Worm (Caenorhabditis elegans) whole organism, young adult: ENCODE data around the gene C18D11.3.

ENCODE experiments used
- B0336.3 ChIP-seq: fragments of 200-800 bp; sonication (Bioruptor generic); IDR thresholded peaks from 2 replicates; pipeline ENCODE4 v1.3.6; 2022; ENCODE audit warnings: missing genetic modification characterization, missing compliant biosample characterization
- C06A6.2 ChIP-seq: fragments of 200-800 bp; sonication (Bioruptor generic); conservative IDR thresholded peaks from 2 replicates; pipeline ENCODE4 v1.3.6; 2022; ENCODE audit warnings: missing genetic modification characterization, missing compliant biosample characterization
- C17E4.6 ChIP-seq: fragments of 200-800 bp; sonication (Bioruptor generic); IDR thresholded peaks from 2 replicates; pipeline ENCODE4 v1.3.6; 2022; ENCODE audit warnings: missing genetic modification reagents, missing genetic modification characterization, missing compliant biosample characterization
- F10E7.11 ChIP-seq: sonication (generic microtip); optimal IDR thresholded peaks from 2 replicates; lab custom pipeline; 2017; ENCODE audit warnings: mild to moderate bottlenecking, missing genetic modification characterization, moderate library complexity, missing compliant biosample characterization
- F22D6.2 ChIP-seq: sonication (generic microtip); optimal IDR thresholded peaks from 2 replicates; lab custom pipeline; 2016; ENCODE audit warnings: mild to moderate bottlenecking, missing genetic modification characterization, missing compliant biosample characterization
- F33H1.4 ChIP-seq: fragments of 200-800 bp; sonication (Bioruptor generic); IDR thresholded peaks from 2 replicates; pipeline ENCODE4 v1.3.6; 2022; ENCODE audit warnings: missing genetic modification reagents, missing genetic modification characterization, missing compliant biosample characterization
- F57C9.4 ChIP-seq: sonication (generic microtip); optimal IDR thresholded peaks from 2 replicates; lab custom pipeline; 2017; ENCODE audit warnings: mild to moderate bottlenecking, missing genetic modification characterization, missing compliant biosample characterization
- K12H6.12 ChIP-seq: fragments of 200-800 bp; sonication (Bioruptor generic); optimal IDR thresholded peaks from 2 replicates; lab custom pipeline; 2018; ENCODE audit warnings: mild to moderate bottlenecking, missing genetic modification characterization, missing compliant biosample characterization
- T07F8.4 ChIP-seq: sonication (generic microtip); optimal IDR thresholded peaks from 2 replicates; lab custom pipeline; 2016; ENCODE audit warnings: mild to moderate bottlenecking, missing genetic modification characterization, moderate library complexity, missing compliant biosample characterization
- T26A5.8 ChIP-seq: sonication (generic microtip); optimal IDR thresholded peaks from 2 replicates; lab custom pipeline; 2016; ENCODE audit warnings: missing genetic modification characterization, missing compliant biosample characterization
- Y56A3A.18 ChIP-seq: fragments of 200-800 bp; sonication (Bioruptor generic); IDR thresholded peaks from 2 replicates; pipeline ENCODE4 v1.3.6; 2022; ENCODE audit warnings: missing genetic modification reagents, missing genetic modification characterization, missing compliant biosample characterization
- Y95B8A.8 ChIP-seq: fragments of 200-800 bp; sonication (Bioruptor generic); IDR thresholded peaks from 2 replicates; pipeline ENCODE4 v1.3.6; 2022; ENCODE audit warnings: missing genetic modification reagents, missing genetic modification characterization, missing compliant biosample characterization
- ZK185.1 ChIP-seq: sonication (generic microtip); optimal IDR thresholded peaks from 2 replicates; lab custom pipeline; 2016; ENCODE audit warnings: mild to moderate bottlenecking, missing genetic modification characterization, missing compliant biosample characterization; ENCODE audit not compliant: poor library complexity, severe bottlenecking
- akir-1 ChIP-seq: fragments of 200-800 bp; sonication (Bioruptor generic); optimal IDR thresholded peaks from 2 replicates; lab custom pipeline; 2018; ENCODE audit warnings: mild to moderate bottlenecking, missing genetic modification characterization, moderate library complexity, missing compliant biosample characterization
- aptf-3 ChIP-seq: fragments of 200-800 bp; sonication (Bioruptor generic); IDR thresholded peaks from 2 replicates; pipeline ENCODE4 v1.3.6; 2022; ENCODE audit warnings: missing genetic modification characterization, missing compliant biosample characterization
- attf-3 ChIP-seq: fragments of 200-800 bp; sonication (Bioruptor generic); conservative IDR thresholded peaks from 2 replicates; pipeline ENCODE4 v1.3.6; 2022; ENCODE audit warnings: missing genetic modification reagents, missing genetic modification characterization, missing compliant biosample characterization
- bed-2 ChIP-seq: fragments of 200-800 bp; sonication (Bioruptor generic); IDR thresholded peaks from 2 replicates; pipeline ENCODE4 v1.3.6; 2022; ENCODE audit warnings: missing genetic modification reagents, missing genetic modification characterization, missing compliant biosample characterization
- cebp-1 ChIP-seq, 2 experiments: fragments of 200-800 bp in 1 of 2; sonication (Bioruptor generic) in 1 of 2; sonication (generic microtip) in 1 of 2; IDR thresholded peaks in 1 of 2; optimal IDR thresholded peaks in 1 of 2; 2 replicates each; pipeline versions ENCODE4 v1.3.6 to Lab custom; 2017 to 2022; ENCODE audit warnings: missing compliant biosample characterization in 2 of 2, missing genetic modification characterization in 2 of 2, mild to moderate bottlenecking in 1 of 2, missing genetic modification reagents in 1 of 2, moderate library complexity in 1 of 2
- ceh-27 ChIP-seq: fragments of 200-800 bp; sonication (Bioruptor generic); optimal IDR thresholded peaks from 2 replicates; lab custom pipeline; 2018; ENCODE audit warnings: mild to moderate bottlenecking, missing genetic modification characterization, moderate library complexity, missing compliant biosample characterization
- ceh-91 ChIP-seq: fragments of 200-800 bp; sonication (Bioruptor generic); IDR thresholded peaks from 2 replicates; pipeline ENCODE4 v1.3.6; 2022; ENCODE audit warnings: missing genetic modification reagents, missing genetic modification characterization, missing compliant biosample characterization
- chd-7 ChIP-seq: sonication (generic microtip); optimal IDR thresholded peaks from 2 replicates; lab custom pipeline; 2016; ENCODE audit warnings: mild to moderate bottlenecking, missing genetic modification characterization, moderate library complexity, missing compliant biosample characterization
- dox-1 ChIP-seq: fragments of 200-800 bp; sonication (Bioruptor generic); IDR thresholded peaks from 2 replicates; pipeline ENCODE4 v1.3.6; 2022; ENCODE audit warnings: missing genetic modification reagents, missing genetic modification characterization, missing compliant biosample characterization
- efl-1 ChIP-seq: fragments of 150-350 bp; optimal IDR thresholded peaks from 2 replicates; lab custom pipeline; 2014; ENCODE audit warnings: missing biosample characterization, missing genetic modification reagents, missing genetic modification characterization
- egl-18 ChIP-seq: fragments of 200-800 bp; sonication (Bioruptor generic); IDR thresholded peaks from 2 replicates; pipeline ENCODE4 v1.3.6; 2022; ENCODE audit warnings: missing genetic modification reagents, missing genetic modification characterization, missing compliant biosample characterization
- egl-44 ChIP-seq: fragments of 200-800 bp; sonication (Bioruptor generic); IDR thresholded peaks from 2 replicates; pipeline ENCODE4 v1.3.6; 2022; ENCODE audit warnings: missing genetic modification reagents, missing genetic modification characterization, missing compliant biosample characterization
- gei-17 ChIP-seq: fragments of 200-800 bp; sonication (Bioruptor generic); optimal IDR thresholded peaks from 2 replicates; lab custom pipeline; 2018; ENCODE audit warnings: mild to moderate bottlenecking, missing genetic modification characterization, missing compliant biosample characterization
- hmg-1.2 ChIP-seq: fragments of 200-800 bp; sonication (Bioruptor generic); IDR thresholded peaks from 2 replicates; pipeline ENCODE4 v1.3.6; 2022; ENCODE audit warnings: missing genetic modification reagents, missing genetic modification characterization, missing compliant biosample characterization
- hmg-20 ChIP-seq: fragments of 200-800 bp; sonication (Bioruptor generic); IDR thresholded peaks from 2 replicates; pipeline ENCODE4 v1.3.6; 2022; ENCODE audit warnings: missing genetic modification reagents, missing genetic modification characterization, missing compliant biosample characterization
- hsf-1 ChIP-seq: fragments of 200-800 bp; sonication (Bioruptor generic); IDR thresholded peaks from 2 replicates; pipeline ENCODE4 v1.3.6; 2022; ENCODE audit warnings: missing genetic modification reagents, missing genetic modification characterization, missing compliant biosample characterization
- lag-1 ChIP-seq: fragments of 200-800 bp; sonication (Bioruptor generic); IDR thresholded peaks from 2 replicates; pipeline ENCODE4 v1.3.6; 2022; ENCODE audit warnings: missing genetic modification reagents, missing genetic modification characterization, missing compliant biosample characterization
- let-526 ChIP-seq: fragments of 200-800 bp; sonication (Bioruptor generic); IDR thresholded peaks from 2 replicates; pipeline ENCODE4 v1.3.6; 2022; ENCODE audit warnings: missing genetic modification reagents, missing genetic modification characterization, missing compliant biosample characterization
- let-607 ChIP-seq, 2 experiments: fragments of 200-800 bp in 1 of 2; sonication (Bioruptor generic) in 1 of 2; sonication (generic microtip) in 1 of 2; optimal IDR thresholded peaks; 2 replicates each; lab custom pipeline; 2016 to 2018; ENCODE audit warnings: mild to moderate bottlenecking in 2 of 2, missing compliant biosample characterization in 2 of 2, missing genetic modification characterization in 2 of 2, moderate library complexity in 2 of 2, missing genotype in 1 of 2
- lin-40 ChIP-seq: sonication (generic microtip); optimal IDR thresholded peaks from 2 replicates; lab custom pipeline; 2016; ENCODE audit warnings: missing genetic modification characterization, mild to moderate bottlenecking, missing compliant biosample characterization, missing genotype, missing genetic modification reagents
- lsy-27 ChIP-seq: sonication (generic microtip); optimal IDR thresholded peaks from 2 replicates; lab custom pipeline; 2017; ENCODE audit warnings: missing genetic modification characterization, mild to moderate bottlenecking, missing compliant biosample characterization, antibody characterized with exemption, missing genotype, borderline replicate concordance; ENCODE audit not compliant: insufficient read depth
- madf-3 ChIP-seq: fragments of 200-800 bp; sonication (Bioruptor generic); IDR thresholded peaks from 2 replicates; pipeline ENCODE4 v1.3.6; 2022; ENCODE audit warnings: missing genetic modification reagents, missing genetic modification characterization, missing compliant biosample characterization
- madf-6 ChIP-seq: fragments of 200-800 bp; sonication (Bioruptor generic); IDR thresholded peaks from 2 replicates; pipeline ENCODE4 v1.3.6; 2022; ENCODE audit warnings: missing genetic modification reagents, missing genetic modification characterization, missing compliant biosample characterization
- mcd-1 ChIP-seq: fragments of 200-800 bp; sonication (Bioruptor generic); IDR thresholded peaks from 2 replicates; pipeline ENCODE4 v1.3.6; 2022; ENCODE audit warnings: missing genetic modification reagents, missing genetic modification characterization, missing compliant biosample characterization
- mes-4 ChIP-seq: sonication (generic microtip); optimal IDR thresholded peaks from 2 replicates; lab custom pipeline; 2016; ENCODE audit warnings: missing genotype, missing genetic modification characterization, missing compliant biosample characterization
- nfya-2 ChIP-seq: fragments of 200-800 bp; sonication (Bioruptor generic); IDR thresholded peaks from 2 replicates; pipeline ENCODE4 v1.3.6; 2022; ENCODE audit warnings: missing genetic modification reagents, missing genetic modification characterization, missing compliant biosample characterization
- nfyb-1 ChIP-seq: fragments of 200-800 bp; sonication (Bioruptor generic); IDR thresholded peaks from 2 replicates; pipeline ENCODE4 v1.3.6; 2022; ENCODE audit warnings: missing genetic modification reagents, missing genetic modification characterization, missing compliant biosample characterization
- nhr-120 ChIP-seq: fragments of 200-800 bp; sonication (Bioruptor generic); IDR thresholded peaks from 2 replicates; pipeline ENCODE4 v1.3.6; 2022; ENCODE audit warnings: missing genetic modification characterization, missing compliant biosample characterization
- nhr-27 ChIP-seq: fragments of 200-800 bp; sonication (Bioruptor generic); optimal IDR thresholded peaks from 2 replicates; lab custom pipeline; 2018; ENCODE audit warnings: mild to moderate bottlenecking, missing genetic modification characterization, moderate library complexity, missing compliant biosample characterization
- pha-4 ChIP-seq: fragments of 150-350 bp; sonication (generic microtip); optimal IDR thresholded peaks from 2 replicates; lab custom pipeline; 2014; ENCODE audit warnings: missing biosample characterization, missing genetic modification reagents, missing genetic modification characterization
- rec-8 ChIP-seq, 2 experiments: sonication (generic microtip); optimal IDR thresholded peaks; 2 replicates each; lab custom pipeline; 2016; ENCODE audit warnings: mild to moderate bottlenecking in 2 of 2, missing genetic modification characterization in 2 of 2, missing genetic modification reagents in 2 of 2, missing genotype in 2 of 2, missing biosample characterization in 1 of 2, missing compliant biosample characterization in 1 of 2, moderate library complexity in 1 of 2
- tbp1 ChIP-seq: fragments of 200-800 bp; sonication (Bioruptor generic); optimal IDR thresholded peaks from 2 replicates; lab custom pipeline; 2018; ENCODE audit warnings: mild to moderate bottlenecking, missing genetic modification characterization, missing compliant biosample characterization
- ztf-22 ChIP-seq: fragments of 200-800 bp; sonication (Bioruptor generic); optimal IDR thresholded peaks from 2 replicates; lab custom pipeline; 2018; ENCODE audit warnings: mild to moderate bottlenecking, missing genetic modification characterization, moderate library complexity, missing compliant biosample characterization
- ztf-3 ChIP-seq: fragments of 200-800 bp; sonication (Bioruptor generic); optimal IDR thresholded peaks from 2 replicates; lab custom pipeline; 2018; ENCODE audit warnings: mild to moderate bottlenecking, missing genetic modification characterization, missing compliant biosample characterization

The C18D11.3 gene

ce11 chrIII:11823260-11823659 lies at the start of gene C18D11.3 (continued):
- TF ChIP-seq hsf-1 (GFP tag; lab: Robert Waterston, UW) (0 out of 2 replicates have a peak, but pooled peaks have one; percentile 37), Y56A3A.18 (GFP tag; lab: Robert Waterston, UW) (no peak), tbp1 (peak; percentile 66), dox-1 (GFP tag; lab: Robert Waterston, UW) (peak; percentile 93), pha-4 (tag; lab: Kevin White, UChicago) (peak; percentile 64), lin-40 (peak; percentile 72), ztf-22 (GFP tag; lab: Kevin White, UChicago) (peak; percentile 36), mes-4 (no peak), let-526 (GFP tag; lab: Robert Waterston, UW) (peak; percentile 63; the same call in 1 of the 2 replicates), ZK185.1 (tag; lab: Kevin White, UChicago) (no peak), B0336.3 (GFP tag; lab: Robert Waterston, UW) (peak; percentile 79), aptf-3 (GFP tag; lab: Robert Waterston, UW) (no peak), hmg-20 (0 out of 2 replicates have a peak, but pooled peaks have one; percentile 19), C17E4.6 (GFP tag; lab: Robert Waterston, UW) (no peak), C06A6.2 (GFP tag; lab: Robert Waterston, UW) (peak; percentile 39; the same call in 1 of the 2 replicates), gei-17 (no peak), ztf-3 (no peak), hmg-1.2 (GFP tag; lab: Robert Waterston, UW) (peak; percentile 63; the same call in 1 of the 2 replicates), madf-3 (GFP tag; lab: Robert Waterston, UW) (peak; percentile 57; the same call in 1 of the 2 replicates), egl-18 (GFP tag; lab: Robert Waterston, UW) (no peak), bed-2 (GFP tag; lab: Robert Waterston, UW) (no peak), nhr-120 (no peak), nfya-2 (no peak), F10E7.11 (no peak), T07F8.4 (tag; lab: Kevin White, UChicago) (no peak), F22D6.2 (tag; lab: Kevin White, UChicago) (no peak), let-607 (tag; optimal IDR thresholded peaks at IDR 0.05; lab: Kevin White, UChicago) (peak in 1 of 2 experiments; percentile 30), mcd-1 (peak; percentile 84), madf-6 (GFP tag; lab: Robert Waterston, UW) (peak; percentile 67; the same call in 1 of the 2 replicates), F57C9.4 (no peak), K12H6.12 (tag; lab: Kevin White, UChicago) (peak; percentile 80), F33H1.4 (GFP tag; lab: Robert Waterston, UW) (peak; percentile 51), cebp-1 (GFP tag; IDR thresholded peaks at IDR 0.05; lab: Robert Waterston, UW) (0 out of 2 replicates have a peak, but pooled peaks have one; percentile 42), cebp-1 (tag; optimal IDR thresholded peaks at IDR 0.05; lab: Kevin White, UChicago) (peak; percentile 81), efl-1 (peak; percentile 65), ceh-91 (peak; percentile 33; the same call in 1 of the 2 replicates), ceh-27 (GFP tag; lab: Kevin White, UChicago) (peak; percentile 88), T26A5.8 (tag; lab: Kevin White, UChicago) (no peak), akir-1 (no peak), lag-1 (GFP tag; lab: Robert Waterston, UW) (no peak), nfyb-1 (peak; percentile 80), chd-7 (tag; lab: Kevin White, UChicago) (no peak), nhr-27 (no peak), Y95B8A.8 (GFP tag; lab: Robert Waterston, UW) (no peak), egl-44 (GFP tag; lab: Robert Waterston, UW) (peak; percentile 69; the same call in 1 of the 2 replicates), rec-8 (tag; optimal IDR thresholded peaks at IDR 0.05; lab: Kevin White, UChicago) (no peak), lsy-27 (tag; lab: Kevin White, UChicago) (no peak), attf-3 (no peak)
